Worm (Caenorhabditis elegans): ENCODE data around the gene W02B12.13.

DNA sequence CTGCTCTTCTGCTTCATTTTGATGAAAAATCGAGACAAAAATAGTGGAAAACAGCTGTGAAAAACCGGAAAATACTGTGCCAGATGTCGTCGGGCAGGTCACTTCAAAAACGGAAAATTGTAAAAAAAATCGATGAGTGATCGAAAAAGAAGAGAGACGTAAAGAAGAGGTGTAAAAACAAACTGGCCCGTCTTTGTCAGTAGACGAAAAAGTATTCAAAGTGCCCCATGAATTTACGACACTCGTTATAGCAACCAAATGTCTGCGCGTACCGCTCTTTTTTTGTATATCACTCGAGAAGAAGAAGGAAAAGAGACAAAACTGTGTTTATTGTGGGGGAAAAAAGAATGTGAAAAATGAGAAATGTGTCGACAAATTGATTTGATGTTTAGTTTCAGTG is 40.1 kb downstream of the W02B12.13 start, which contains the start of gene twk-5:
- no peak for TF ChIP-seq ama-1 (optimal IDR thresholded peaks at IDR 0.05)
- no peak for TF ChIP-seq ama-1 (GFP tag; optimal IDR thresholded peaks at IDR 0.05)
- no peak for TF ChIP-seq lin-40 (tag; optimal IDR thresholded peaks at IDR 0.05)
- no peak for TF ChIP-seq zim-3 (tag; optimal IDR thresholded peaks at IDR 0.05)
- TF ChIP-seq nfya-1 (tag; optimal IDR thresholded peaks at IDR 0.05; ENCODE audit: borderline replicate concordance, insufficient read depth) = no peak
- TF ChIP-seq somi-1 (GFP tag; optimal IDR thresholded peaks at IDR 0.05) = no peak
- no peak for TF ChIP-seq unc-62 (GFP tag; optimal IDR thresholded peaks at IDR 0.05)
- TF ChIP-seq madf-6 (GFP tag; IDR thresholded peaks at IDR 0.05) = no peak
- TF ChIP-seq pha-4 (tag; optimal IDR thresholded peaks at IDR 0.05) = no peak
- no peak for TF ChIP-seq nfya-2 (GFP tag; IDR thresholded peaks at IDR 0.05)
- no peak for TF ChIP-seq F57A8.1 (GFP tag; optimal IDR thresholded peaks at IDR 0.05)
- no peak for TF ChIP-seq ceh-27 (GFP tag; optimal IDR thresholded peaks at IDR 0.05)
- no peak for TF ChIP-seq snpc-4 (GFP tag; optimal IDR thresholded peaks at IDR 0.05)
- no peak for TF ChIP-seq snpc-4 (tag; optimal IDR thresholded peaks at IDR 0.05)
- TF ChIP-seq lsy-27 (tag; optimal IDR thresholded peaks at IDR 0.05; ENCODE audit: borderline replicate concordance, insufficient read depth) = no peak
- no peak for TF ChIP-seq F52B5.7 (tag; optimal IDR thresholded peaks at IDR 0.05)

Measured in whole organism, young adult.